Worm (Caenorhabditis elegans) whole organism, young adult: Measurements from ENCODE around the gene kel-8.

Source experiments
- B0336.3 ChIP-seq: fragments of 200-800 bp; sonication (Bioruptor generic); IDR thresholded peaks from 2 replicates; pipeline ENCODE4 v1.3.6; 2022; ENCODE audit warnings: missing genetic modification characterization, missing compliant biosample characterization
- F57C9.4 ChIP-seq: sonication (generic microtip); optimal IDR thresholded peaks from 2 replicates; lab custom pipeline; 2017; ENCODE audit warnings: mild to moderate bottlenecking, missing genetic modification characterization, missing compliant biosample characterization
- cebp-2 ChIP-seq: fragments of 200-800 bp; sonication (Bioruptor generic); IDR thresholded peaks from 2 replicates; pipeline ENCODE4 v1.3.6; 2022; ENCODE audit warnings: missing genetic modification characterization, missing compliant biosample characterization
- ceh-100 ChIP-seq: fragments of 200-800 bp; sonication (Bioruptor generic); IDR thresholded peaks from 2 replicates; pipeline ENCODE4 v1.3.6; 2022; ENCODE audit warnings: missing genetic modification reagents, missing genetic modification characterization, missing compliant biosample characterization
- ceh-40 ChIP-seq: fragments of 200-800 bp; sonication (Bioruptor generic); IDR thresholded peaks from 2 replicates; pipeline ENCODE4 v1.3.6; 2022; ENCODE audit warnings: missing genetic modification characterization, missing compliant biosample characterization
- let-526 ChIP-seq: fragments of 200-800 bp; sonication (Bioruptor generic); IDR thresholded peaks from 2 replicates; pipeline ENCODE4 v1.3.6; 2022; ENCODE audit warnings: missing genetic modification reagents, missing genetic modification characterization, missing compliant biosample characterization
- lin-26 ChIP-seq: fragments of 200-800 bp; sonication (Bioruptor generic); IDR thresholded peaks from 2 replicates; pipeline ENCODE4 v1.3.6; 2022; ENCODE audit warnings: missing genetic modification reagents, missing genetic modification characterization, missing compliant biosample characterization
- madf-6 ChIP-seq: fragments of 200-800 bp; sonication (Bioruptor generic); IDR thresholded peaks from 2 replicates; pipeline ENCODE4 v1.3.6; 2022; ENCODE audit warnings: missing genetic modification reagents, missing genetic modification characterization, missing compliant biosample characterization
- mcd-1 ChIP-seq: fragments of 200-800 bp; sonication (Bioruptor generic); IDR thresholded peaks from 2 replicates; pipeline ENCODE4 v1.3.6; 2022; ENCODE audit warnings: missing genetic modification reagents, missing genetic modification characterization, missing compliant biosample characterization
- nfya-2 ChIP-seq: fragments of 200-800 bp; sonication (Bioruptor generic); IDR thresholded peaks from 2 replicates; pipeline ENCODE4 v1.3.6; 2022; ENCODE audit warnings: missing genetic modification reagents, missing genetic modification characterization, missing compliant biosample characterization
- nhr-80 ChIP-seq: sonication (generic microtip); optimal IDR thresholded peaks from 2 replicates; lab custom pipeline; 2016; ENCODE audit warnings: missing genetic modification characterization, missing compliant biosample characterization
- pha-4 ChIP-seq: fragments of 150-350 bp; sonication (generic microtip); optimal IDR thresholded peaks from 2 replicates; lab custom pipeline; 2014; ENCODE audit warnings: missing biosample characterization, missing genetic modification reagents, missing genetic modification characterization
- repo-1 ChIP-seq: sonication (generic microtip); optimal IDR thresholded peaks from 2 replicates; lab custom pipeline; 2017; ENCODE audit warnings: mild to moderate bottlenecking, missing genetic modification characterization, missing compliant biosample characterization
- snpc-1.1 ChIP-seq: sonication (generic microtip); optimal IDR thresholded peaks from 2 replicates; lab custom pipeline; 2017; ENCODE audit warnings: missing genetic modification characterization, mild to moderate bottlenecking, missing compliant biosample characterization, antibody characterized with exemption, moderate library complexity, missing genotype, missing genetic modification reagents; ENCODE audit not compliant: insufficient read depth
- xnd-1 ChIP-seq: sonication (generic microtip); optimal IDR thresholded peaks from 2 replicates; lab custom pipeline; 2016; ENCODE audit warnings: missing genotype, missing genetic modification reagents, missing genetic modification characterization, missing compliant biosample characterization
- ztf-6 ChIP-seq: fragments of 200-800 bp; sonication (Bioruptor generic); IDR thresholded peaks from 2 replicates; pipeline ENCODE4 v1.3.6; 2022; ENCODE audit warnings: missing genetic modification reagents, missing genetic modification characterization, missing compliant biosample characterization

Gene kel-8

DNA sequence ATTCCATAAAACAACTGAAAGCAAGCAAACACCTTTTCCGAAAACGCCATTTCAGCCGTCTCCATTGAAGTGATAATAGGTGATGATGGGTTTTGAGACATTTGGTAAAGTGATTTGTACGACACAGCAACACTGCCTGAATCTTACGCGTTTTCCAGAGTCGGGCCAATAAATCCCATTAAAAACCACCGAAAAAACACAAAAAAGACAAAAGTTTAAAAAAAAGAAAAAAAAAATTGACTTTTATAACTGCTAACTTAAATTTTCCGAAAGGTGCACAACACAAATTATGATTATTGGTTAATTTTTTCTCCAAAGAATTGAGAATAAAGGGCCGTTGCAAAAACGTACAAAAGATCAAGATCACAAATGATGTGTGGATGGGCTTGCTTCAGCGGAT, 63.1 kb downstream of the kel-8 start, which contains the start of gene srg-57:
srg-57 (minus strand) TSS at position 101 of the 400 bp plus-strand sequence.
- TF ChIP-seq xnd-1 (tag; lab: Kevin White, UChicago) (no peak), B0336.3 (no peak), mcd-1 (no peak), cebp-2 (GFP tag; lab: Robert Waterston, UW) (no peak), lin-26 (GFP tag; lab: Robert Waterston, UW) (no peak), ceh-100 (GFP tag; lab: Robert Waterston, UW) (no peak), F57C9.4 (no peak), pha-4 (tag; lab: Kevin White, UChicago) (no peak), repo-1 (tag; lab: Kevin White, UChicago) (no peak), madf-6 (GFP tag; lab: Robert Waterston, UW) (no peak), ceh-40 (GFP tag; lab: Robert Waterston, UW) (no peak), nfya-2 (GFP tag; lab: Robert Waterston, UW) (no peak), ztf-6 (GFP tag; lab: Robert Waterston, UW) (no peak), let-526 (GFP tag; lab: Robert Waterston, UW) (no peak), snpc-1.1 (tag; lab: Kevin White, UChicago) (no peak), nhr-80 (tag; lab: Kevin White, UChicago) (no peak)
- TF ChIP-seq, all 124 proteins: peak for 0
